Worm (Caenorhabditis elegans) whole organism, L1 larva: ENCODE results near the gene F22F7.12.

Experiments used
- lin-39 ChIP-seq: fragments of 150-350 bp; optimal IDR thresholded peaks from 2 replicates; lab custom pipeline; 2014; ENCODE audit warnings: missing biosample characterization, missing genetic modification reagents, missing genetic modification characterization
- nhr-11 ChIP-seq: fragments of 150-350 bp; optimal IDR thresholded peaks from 2 replicates; lab custom pipeline; 2014; ENCODE audit warnings: missing biosample characterization, missing genetic modification characterization
- sptf-1 ChIP-seq: fragments of 150-350 bp; optimal IDR thresholded peaks from 2 replicates; lab custom pipeline; 2014; ENCODE audit warnings: missing biosample characterization, missing genetic modification characterization
- tbx-2 ChIP-seq: sonication (generic microtip); optimal IDR thresholded peaks from 2 replicates; lab custom pipeline; 2016; ENCODE audit warnings: missing genetic modification characterization, missing compliant biosample characterization

DNA sequence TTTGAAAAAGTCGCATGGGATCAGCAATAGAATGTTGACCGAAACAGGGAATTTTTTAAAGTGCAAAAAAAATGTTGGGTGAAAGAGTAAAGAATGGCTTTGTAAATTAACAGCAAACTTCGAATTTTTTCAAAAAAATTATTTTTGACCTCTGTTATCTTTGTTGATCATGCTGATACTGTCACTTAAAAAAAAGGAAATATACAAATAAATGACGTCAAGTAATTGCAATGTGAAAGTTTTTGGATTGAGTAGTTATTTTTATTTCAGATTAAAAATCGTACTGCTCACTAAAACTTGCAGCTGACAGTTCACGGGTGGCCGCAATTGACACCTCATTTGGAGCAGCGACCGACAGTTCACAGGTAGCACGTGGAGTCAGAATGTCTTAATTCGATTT, 6.6 kb upstream of the F22F7.12 start, which contains the start of gene C45H4.13:
- TF ChIP-seq lin-39 (tag; lab: Kevin White, UChicago) (no peak), sptf-1 (tag; lab: Kevin White, UChicago) (no peak), tbx-2 (tag; lab: Kevin White, UChicago) (no peak), nhr-11 (tag; lab: Kevin White, UChicago) (no peak)
